Fruit fly (Drosophila melanogaster) whole organism, embryonic: ENCODE measurements around the gene CG18262.

Source experiments
- CG10462 ChIP-seq: fragments of 200-800 bp; sonication (Bioruptor generic); optimal IDR thresholded peaks from 2 replicates; lab custom pipeline; 2016; ENCODE audit warnings: missing biosample characterization, missing genetic modification characterization
- CG11456 ChIP-seq: fragments of 200-800 bp; sonication (Bioruptor generic); IDR thresholded peaks from 3 replicates; pipeline ENCODE4 v1.3.6; 2022; ENCODE audit warnings: missing biosample characterization, missing genetic modification characterization
- CG12155 ChIP-seq: fragments of 200-800 bp; sonication (Bioruptor generic); optimal IDR thresholded peaks from 3 replicates; lab custom pipeline; 2016; ENCODE audit warnings: missing biosample characterization, missing genetic modification characterization
- CG12219 ChIP-seq: fragments of 200-800 bp; sonication (Bioruptor generic); optimal IDR thresholded peaks from 3 replicates; lab custom pipeline; 2018; ENCODE audit warnings: missing biosample characterization, mild to moderate bottlenecking, missing genetic modification characterization
- CG12769 ChIP-seq: fragments of 200-800 bp; sonication (Bioruptor generic); optimal IDR thresholded peaks from 2 replicates; lab custom pipeline; 2019; ENCODE audit warnings: missing biosample characterization, mild to moderate bottlenecking, missing genetic modification characterization, moderate library complexity
- CG15011 ChIP-seq: fragments of 200-800 bp; sonication (Bioruptor generic); optimal IDR thresholded peaks from 3 replicates; lab custom pipeline; 2018; ENCODE audit warnings: missing biosample characterization, mild to moderate bottlenecking, missing genetic modification characterization
- CG18599 ChIP-seq: fragments of 200-800 bp; sonication (Bioruptor generic); optimal IDR thresholded peaks from 3 replicates; lab custom pipeline; 2017; ENCODE audit warnings: missing biosample characterization, missing genetic modification characterization, mild to moderate bottlenecking, moderate library complexity, missing genetic modification reagents
- CG4424 ChIP-seq: fragments of 200-800 bp; sonication (Bioruptor generic); optimal IDR thresholded peaks from 3 replicates; lab custom pipeline; 2016; ENCODE audit warnings: missing biosample characterization, missing genetic modification characterization
- CG6654 ChIP-seq: fragments of 200-800 bp; sonication (Bioruptor generic); optimal IDR thresholded peaks from 2 replicates; lab custom pipeline; 2017; ENCODE audit warnings: missing biosample characterization, mild to moderate bottlenecking, missing genetic modification characterization
- CG7839 ChIP-seq: fragments of 200-800 bp; sonication (Bioruptor generic); optimal IDR thresholded peaks from 3 replicates; lab custom pipeline; 2018; ENCODE audit warnings: missing biosample characterization, mild to moderate bottlenecking, missing genetic modification characterization, moderate library complexity
- CG8924 ChIP-seq: fragments of 200-800 bp; optimal IDR thresholded peaks from 3 replicates; lab custom pipeline; 2019; ENCODE audit warnings: missing biosample characterization, mild to moderate bottlenecking, missing genetic modification characterization, moderate library complexity
- CG9932 ChIP-seq: fragments of 200-800 bp; sonication (Bioruptor generic); IDR thresholded peaks from 2 replicates; pipeline ENCODE4 v1.3.6; 2022; ENCODE audit warnings: missing biosample characterization, missing genetic modification characterization
- CHES-1-like ChIP-seq: fragments of 200-800 bp; sonication (Bioruptor generic); optimal IDR thresholded peaks from 2 replicates; lab custom pipeline; 2016; ENCODE audit warnings: missing biosample characterization, missing genetic modification characterization
- D ChIP-seq, 2 experiments: fragments of 200-800 bp in 1 of 2; fragments of >200 bp in 1 of 2; sonication (Bioruptor generic) in 1 of 2; optimal IDR thresholded peaks; 2 replicates in 1 of 2; 3 replicates in 1 of 2; lab custom pipeline; 2017; ENCODE audit warnings: mild to moderate bottlenecking in 1 of 2, missing biosample characterization in 1 of 2, missing genetic modification characterization in 1 of 2, missing genetic modification reagents in 1 of 2
- Dek ChIP-seq: fragments of 200-800 bp; sonication (Bioruptor generic); optimal IDR thresholded peaks from 3 replicates; lab custom pipeline; 2019; ENCODE audit warnings: missing biosample characterization, mild to moderate bottlenecking, missing genetic modification characterization, moderate library complexity
- E2f2 ChIP-seq: fragments of 200-800 bp; sonication (Bioruptor generic); IDR thresholded peaks from 2 replicates; pipeline ENCODE4 v1.3.6; 2022; ENCODE audit warnings: missing biosample characterization, missing genetic modification characterization
- Gug ChIP-seq: fragments of 200-800 bp; sonication (Bioruptor generic); IDR thresholded peaks from 4 replicates; pipeline ENCODE4 v1.3.6; 2022; ENCODE audit warnings: missing biosample characterization, missing genetic modification characterization
- H15 ChIP-seq: fragments of 200-800 bp; sonication (Bioruptor generic); IDR thresholded peaks from 3 replicates; pipeline ENCODE4 v1.3.6; 2022; ENCODE audit warnings: missing biosample characterization, missing genetic modification characterization
- HHEX ChIP-seq: fragments of 200-800 bp; sonication (Bioruptor generic); optimal IDR thresholded peaks from 3 replicates; lab custom pipeline; 2017; ENCODE audit warnings: missing biosample characterization, mild to moderate bottlenecking, missing genetic modification characterization, missing genetic modification reagents
- Hey ChIP-seq: fragments of 200-800 bp; sonication (Bioruptor generic); optimal IDR thresholded peaks from 3 replicates; lab custom pipeline; 2018; ENCODE audit warnings: missing biosample characterization, mild to moderate bottlenecking, missing genetic modification characterization
- Hmr ChIP-seq: fragments of 200-800 bp; sonication (Bioruptor generic); optimal IDR thresholded peaks from 3 replicates; lab custom pipeline; 2017; ENCODE audit warnings: mild to moderate bottlenecking, missing biosample characterization, missing genetic modification reagents, missing genetic modification characterization
- Hr78 ChIP-seq, 2 experiments: fragments of 200-800 bp in 1 of 2; fragments of >200 bp in 1 of 2; sonication (Bioruptor generic) in 1 of 2; optimal IDR thresholded peaks; 2 replicates each; lab custom pipeline; 2017 to 2019; ENCODE audit warnings: missing biosample characterization in 2 of 2, missing genetic modification characterization in 2 of 2, mild to moderate bottlenecking in 1 of 2, moderate library complexity in 1 of 2
- Mad ChIP-seq: fragments of 200-800 bp; sonication (Bioruptor generic); optimal IDR thresholded peaks from 2 replicates; lab custom pipeline; 2016; ENCODE audit warnings: missing biosample characterization, missing genetic modification characterization
- Pdp1 ChIP-seq, 2 experiments: fragments of 200-800 bp; sonication (Bioruptor generic); optimal IDR thresholded peaks; 3 replicates each; lab custom pipeline; 2016; ENCODE audit warnings: missing biosample characterization in 2 of 2, missing genetic modification characterization in 2 of 2, mild to moderate bottlenecking in 1 of 2, moderate library complexity in 1 of 2
- ara ChIP-seq: fragments of 200-800 bp; sonication (Bioruptor generic); IDR thresholded peaks from 2 replicates; pipeline ENCODE4 v1.3.6; 2022; ENCODE audit warnings: missing biosample characterization, missing genetic modification characterization
- bsh ChIP-seq, 2 experiments: fragments of 200-800 bp; sonication (Bioruptor generic); optimal IDR thresholded peaks; 2 replicates each; lab custom pipeline; 2017 to 2018; ENCODE audit warnings: mild to moderate bottlenecking in 2 of 2, missing biosample characterization in 2 of 2, missing genetic modification characterization in 2 of 2, moderate library complexity in 1 of 2
- dmrt11E ChIP-seq: fragments of 200-800 bp; sonication (Bioruptor generic); optimal IDR thresholded peaks from 3 replicates; lab custom pipeline; 2018; ENCODE audit warnings: missing biosample characterization, mild to moderate bottlenecking, missing genetic modification characterization, moderate library complexity
- en ChIP-seq: fragments of 200-800 bp; sonication (Bioruptor generic); optimal IDR thresholded peaks from 2 replicates; lab custom pipeline; 2016; ENCODE audit warnings: missing biosample characterization, missing genetic modification characterization
- fd102C ChIP-seq: fragments of 200-800 bp; sonication (Bioruptor generic); optimal IDR thresholded peaks from 2 replicates; lab custom pipeline; 2018; ENCODE audit warnings: missing biosample characterization, mild to moderate bottlenecking, missing genetic modification characterization, moderate library complexity
- h ChIP-seq: fragments of >200 bp; optimal IDR thresholded peaks from 2 replicates; lab custom pipeline; 2017
- hb ChIP-seq: fragments of 200-800 bp; sonication (Bioruptor generic); IDR thresholded peaks from 3 replicates; pipeline ENCODE4 v1.3.6; 2022; ENCODE audit warnings: missing biosample characterization, missing genetic modification characterization; ENCODE audit not compliant: partially characterized antibody
- hbn ChIP-seq: fragments of 200-800 bp; sonication (Bioruptor generic); IDR thresholded peaks from 2 replicates; pipeline ENCODE4 v1.3.6; 2022; ENCODE audit warnings: missing biosample characterization, missing genetic modification characterization; ENCODE audit not compliant: partially characterized antibody
- her ChIP-seq: fragments of 200-800 bp; sonication (Bioruptor generic); optimal IDR thresholded peaks from 2 replicates; lab custom pipeline; 2016; ENCODE audit warnings: missing biosample characterization, missing genetic modification characterization
- inv ChIP-seq: fragments of 200-800 bp; sonication (Bioruptor generic); IDR thresholded peaks from 2 replicates; pipeline ENCODE4 v1.3.6; 2022; ENCODE audit warnings: missing biosample characterization, missing genetic modification characterization; ENCODE audit not compliant: partially characterized antibody
- lilli ChIP-seq: fragments of 200-800 bp; sonication (Bioruptor generic); optimal IDR thresholded peaks from 3 replicates; lab custom pipeline; 2016; ENCODE audit warnings: missing biosample characterization, missing genetic modification characterization
- lmd ChIP-seq: fragments of 200-800 bp; sonication (Bioruptor generic); IDR thresholded peaks from 2 replicates; pipeline ENCODE4 v1.3.6; 2022; ENCODE audit warnings: missing biosample characterization, missing genetic modification characterization
- lola ChIP-seq, 3 experiments: fragments of >200 bp in 2 of 3; fragments of 200-800 bp in 1 of 3; sonication (Bioruptor generic) in 1 of 3; optimal IDR thresholded peaks; 2 replicates each; lab custom pipeline; 2017 to 2019; ENCODE audit warnings: missing biosample characterization in 3 of 3, missing genetic modification characterization in 3 of 3, mild to moderate bottlenecking in 1 of 3, moderate library complexity in 1 of 3
- luna ChIP-seq: fragments of 200-800 bp; sonication (Bioruptor generic); optimal IDR thresholded peaks from 2 replicates; lab custom pipeline; 2016; ENCODE audit warnings: missing biosample characterization, missing genetic modification characterization
- nerfin-1 ChIP-seq: fragments of 200-800 bp; sonication (Bioruptor generic); optimal IDR thresholded peaks from 3 replicates; lab custom pipeline; 2019; ENCODE audit warnings: missing biosample characterization, mild to moderate bottlenecking, missing genetic modification characterization, moderate library complexity
- nerfin-2 ChIP-seq: fragments of 200-800 bp; sonication (Bioruptor generic); IDR thresholded peaks from 2 replicates; pipeline ENCODE4 v1.3.6; 2022; ENCODE audit warnings: missing biosample characterization, missing genetic modification characterization; ENCODE audit not compliant: partially characterized antibody
- odd ChIP-seq: fragments of 200-800 bp; sonication (Bioruptor generic); optimal IDR thresholded peaks from 2 replicates; lab custom pipeline; 2017; ENCODE audit warnings: missing biosample characterization, mild to moderate bottlenecking, missing genetic modification characterization
- phol ChIP-seq: fragments of 200-800 bp; sonication (Bioruptor generic); optimal IDR thresholded peaks from 3 replicates; lab custom pipeline; 2018; ENCODE audit warnings: missing biosample characterization, mild to moderate bottlenecking, missing genetic modification characterization, moderate library complexity
- toy ChIP-seq: fragments of 200-800 bp; sonication (Bioruptor generic); IDR thresholded peaks from 2 replicates; pipeline ENCODE4 v1.3.6; 2022; ENCODE audit warnings: missing biosample characterization, missing genetic modification characterization
- twi ChIP-seq: fragments of 200-800 bp; optimal IDR thresholded peaks from 2 replicates; lab custom pipeline; 2019; ENCODE audit warnings: missing biosample characterization, mild to moderate bottlenecking, missing genetic modification characterization, moderate library complexity
- usp ChIP-seq: fragments of >200 bp; optimal IDR thresholded peaks from 2 replicates; lab custom pipeline; 2017; ENCODE audit warnings: missing biosample characterization, missing genetic modification characterization

The CG18262 gene

dm6 chrX:8157294-8157693 lies 4.5 kb downstream of the CG18262 start, which contains the start of the genes Traf6 and GIIIspla2 (continued):
- TF ChIP-seq bsh (GFP tag; optimal IDR thresholded peaks at IDR 0.05; lab: Kevin White, UChicago) (peak in 1 of 2 experiments; percentile 75), lola (GFP tag; optimal IDR thresholded peaks at IDR 0.05; lab: Kevin White, UChicago) (peak in 1 of 3 experiments; percentile 65), ara (GFP tag; lab: Robert Waterston, UW) (peak; percentile 79), CG8924 (tag; lab: Kevin White, UChicago) (peak; percentile 71), CG10462 (GFP tag; lab: Kevin White, UChicago) (no peak), Hey (tag; lab: Kevin White, UChicago) (peak; percentile 61), CG12219 (peak; percentile 57), usp (no peak), CG4424 (peak; percentile 65), fd102C (no peak), hbn (GFP tag; lab: Robert Waterston, UW) (no peak), nerfin-2 (no peak), Pdp1 (GFP tag; optimal IDR thresholded peaks at IDR 0.05; lab: Kevin White, UChicago) (peak; percentile 54 to 67), D (optimal IDR thresholded peaks at IDR 0.05; lab: Kevin White, UChicago) (no peak), D (GFP tag; optimal IDR thresholded peaks at IDR 0.05; lab: Kevin White, UChicago) (peak; percentile 51), CG11456 (GFP tag; lab: Robert Waterston, UW) (peak; percentile 71; the same call in 2 of the 3 replicates), lmd (peak; percentile 82), lilli (GFP tag; lab: Kevin White, UChicago) (peak; percentile 76), CG6654 (GFP tag; lab: Kevin White, UChicago) (peak; percentile 25), CG18599 (GFP tag; lab: Kevin White, UChicago) (peak; percentile 84), CG15011 (no peak), CG12769 (no peak), HHEX (GFP tag; lab: Kevin White, UChicago) (peak; percentile 60), twi (tag; lab: Kevin White, UChicago) (peak; percentile 63), inv (no peak), Hmr (no peak), h (no peak), nerfin-1 (tag; lab: Kevin White, UChicago) (peak; percentile 48), CG9932 (GFP tag; lab: Robert Waterston, UW) (peak; percentile 85), CG7839 (tag; lab: Kevin White, UChicago) (peak; percentile 71), toy (GFP tag; lab: Robert Waterston, UW) (no peak; the same call in 1 of the 2 replicates), her (GFP tag; lab: Kevin White, UChicago) (peak; percentile 48), luna (GFP tag; lab: Kevin White, UChicago) (no peak), Dek (tag; lab: Kevin White, UChicago) (peak; percentile 67), H15 (peak; percentile 75), phol (peak; percentile 85), Gug (peak; percentile 65), hb (GFP tag; lab: Robert Waterston, UW) (no peak), en (GFP tag; lab: Kevin White, UChicago) (peak; percentile 43), Mad (GFP tag; lab: Kevin White, UChicago) (peak; percentile 70), CG12155 (GFP tag; lab: Kevin White, UChicago) (peak; percentile 77), E2f2 (GFP tag; lab: Robert Waterston, UW) (peak; percentile 74), CHES-1-like (GFP tag; lab: Kevin White, UChicago) (peak; percentile 53), Hr78 (GFP tag; optimal IDR thresholded peaks at IDR 0.05; lab: Kevin White, UChicago) (no peak), odd (GFP tag; lab: Kevin White, UChicago) (no peak), dmrt11E (tag; lab: Kevin White, UChicago) (peak; percentile 69)
